Worm (Caenorhabditis elegans) whole organism, early embryonic: ENCODE data around the gene srx-115.

Experiments used
- ama-1 ChIP-seq: fragments of 150-350 bp; optimal IDR thresholded peaks from 2 replicates; lab custom pipeline; 2014
- ceh-36 ChIP-seq: sonication (generic microtip); optimal IDR thresholded peaks from 2 replicates; lab custom pipeline; 2016; ENCODE audit warnings: missing genetic modification characterization, inconsistent platforms, missing compliant biosample characterization
- hmg-4 ChIP-seq: fragments of 200-800 bp; sonication (Bioruptor generic); optimal IDR thresholded peaks from 2 replicates; lab custom pipeline; 2018; ENCODE audit warnings: mild to moderate bottlenecking, missing genetic modification characterization, missing compliant biosample characterization
- hnd-1 ChIP-seq: sonication (generic microtip); optimal IDR thresholded peaks from 2 replicates; lab custom pipeline; 2016; ENCODE audit warnings: missing genetic modification characterization, missing compliant biosample characterization
- sea-1 ChIP-seq: fragments of 200-800 bp; sonication (Bioruptor generic); conservative IDR thresholded peaks from 2 replicates; pipeline ENCODE4 v1.3.6; 2022; ENCODE audit warnings: missing genetic modification characterization, missing compliant biosample characterization
- tbx-11 ChIP-seq: fragments of 200-800 bp; sonication (Bioruptor generic); IDR thresholded peaks from 2 replicates; pipeline ENCODE4 v1.3.6; 2022; ENCODE audit warnings: missing genetic modification characterization, missing compliant biosample characterization
- tra-4 ChIP-seq: sonication (generic microtip); optimal IDR thresholded peaks from 2 replicates; lab custom pipeline; 2017; ENCODE audit warnings: missing genetic modification characterization, missing compliant biosample characterization

DNA sequence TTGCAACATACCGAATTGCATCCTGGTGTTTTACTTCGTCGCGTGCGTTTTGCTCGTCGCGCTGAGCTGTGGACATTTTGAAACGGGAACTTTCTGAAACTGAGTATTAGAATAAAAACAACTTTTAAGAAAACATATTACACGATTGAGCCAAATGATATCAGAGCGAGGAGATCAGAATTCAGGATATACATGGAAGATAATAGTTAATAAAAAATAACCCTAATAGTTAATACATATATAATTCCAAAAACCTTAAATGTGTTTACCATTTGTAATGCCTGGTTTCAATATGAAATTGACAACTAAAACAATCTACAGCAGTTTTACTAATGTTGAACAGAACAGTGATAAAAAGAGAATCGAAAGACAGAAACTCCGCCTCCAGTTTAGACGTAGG, 8.8 kb upstream of the srx-115 start, which contains the start of gene B0507.8:
- no peak for TF ChIP-seq tra-4
- no peak for TF ChIP-seq sea-1
- no peak for TF ChIP-seq ceh-36 (tag; lab: Kevin White, UChicago)
- no peak for TF ChIP-seq tbx-11 (GFP tag; lab: Robert Waterston, UW)
- no peak for TF ChIP-seq ama-1 (lab: Kevin White, UChicago)
- TF ChIP-seq hmg-4 (GFP tag; lab: Kevin White, UChicago), result no peak
- no peak for TF ChIP-seq hnd-1 (tag; lab: Kevin White, UChicago)
